Worm (Caenorhabditis elegans): ENCODE measurements around the gene col-187.

The col-187 gene

ce11 chrX:16116279-16116678, 43.6 kb downstream of the col-187 start:
- no peak for TF ChIP-seq dsc-1 (tag; optimal IDR thresholded peaks at IDR 0.05)
- no peak for TF ChIP-seq egl-27 (tag; optimal IDR thresholded peaks at IDR 0.05)
- no peak for TF ChIP-seq nhr-11 (tag; optimal IDR thresholded peaks at IDR 0.05)
- no peak for TF ChIP-seq vab-15 (tag; optimal IDR thresholded peaks at IDR 0.05)
- TF ChIP-seq xbp-1 (tag; optimal IDR thresholded peaks at IDR 0.05) = no peak
- no peak for TF ChIP-seq C34B4.2 (tag; optimal IDR thresholded peaks at IDR 0.05)
- TF ChIP-seq lin-14 (GFP tag; optimal IDR thresholded peaks at IDR 0.05) = peak; percentile 73
- TF ChIP-seq C04F5.9 (tag; optimal IDR thresholded peaks at IDR 0.05) = no peak
- no peak for TF ChIP-seq Y116A8C.19 (tag; optimal IDR thresholded peaks at IDR 0.05; ENCODE audit: borderline replicate concordance)
- TF ChIP-seq irx-1 (tag; optimal IDR thresholded peaks at IDR 0.05) = no peak
- TF ChIP-seq rnt-1 (tag; optimal IDR thresholded peaks at IDR 0.05) = no peak
- TF ChIP-seq nhr-47 (tag; optimal IDR thresholded peaks at IDR 0.05) = no peak
- TF ChIP-seq nhr-237 (tag; optimal IDR thresholded peaks at IDR 0.05) = no peak
- no peak for TF ChIP-seq lin-13 (GFP tag; optimal IDR thresholded peaks at IDR 0.05)
- no peak for TF ChIP-seq unc-86 (tag; optimal IDR thresholded peaks at IDR 0.05)
- no peak for TF ChIP-seq efl-1 (optimal IDR thresholded peaks at IDR 0.05)
- no peak for TF ChIP-seq efl-1 (GFP tag; optimal IDR thresholded peaks at IDR 0.05 in 1 of 2)
- no peak for TF ChIP-seq sox-4 (tag; optimal IDR thresholded peaks at IDR 0.05)
- TF ChIP-seq ces-1 (GFP tag; optimal IDR thresholded peaks at IDR 0.05) = peak; percentile 31
- peak; percentile 59 for TF ChIP-seq tbx-2 (tag; optimal IDR thresholded peaks at IDR 0.05)
- TF ChIP-seq nhr-71 (tag; optimal IDR thresholded peaks at IDR 0.05) = peak; percentile 23
- no peak for TF ChIP-seq pqm-1 (tag; optimal IDR thresholded peaks at IDR 0.05)
- no peak for TF ChIP-seq grh-1 (GFP tag; IDR thresholded peaks at IDR 0.05)
- TF ChIP-seq lir-3 (tag; optimal IDR thresholded peaks at IDR 0.05; ENCODE audit: poor library complexity) = no peak
- TF ChIP-seq zip-4 (GFP tag; optimal IDR thresholded peaks at IDR 0.05) = no peak
- TF ChIP-seq isw-1 (GFP tag; IDR thresholded peaks at IDR 0.05) = no peak
- no peak for TF ChIP-seq unc-62 (GFP tag; optimal IDR thresholded peaks at IDR 0.05)
- TF ChIP-seq elt-3 (tag; optimal IDR thresholded peaks at IDR 0.05) = no peak
- TF ChIP-seq aly-2 (tag; optimal IDR thresholded peaks at IDR 0.05) = no peak
- no peak for TF ChIP-seq mab-9 (GFP tag; IDR thresholded peaks at IDR 0.05)
- no peak for TF ChIP-seq pax-3 (tag; optimal IDR thresholded peaks at IDR 0.05)
- no peak for TF ChIP-seq pag-3 (tag; optimal IDR thresholded peaks at IDR 0.05; ENCODE audit: borderline replicate concordance, insufficient read depth)
- TF ChIP-seq nhr-85 (tag) = no peak
- no peak for TF ChIP-seq unc-98 (GFP tag; IDR thresholded peaks at IDR 0.05)
- TF ChIP-seq lin-35 (GFP tag; optimal IDR thresholded peaks at IDR 0.05) = no peak
- no peak for TF ChIP-seq nhr-76 (tag; optimal IDR thresholded peaks at IDR 0.05)
- TF ChIP-seq fkh-4 (tag; optimal IDR thresholded peaks at IDR 0.05; ENCODE audit: borderline replicate concordance) = no peak
- no peak for TF ChIP-seq aha-1 (tag; optimal IDR thresholded peaks at IDR 0.05)
- TF ChIP-seq fkh-10 (GFP tag; optimal IDR thresholded peaks at IDR 0.05) = peak; percentile 41
- no peak for TF ChIP-seq fos-1 (tag; optimal IDR thresholded peaks at IDR 0.05)
- no peak for TF ChIP-seq ceh-63 (GFP tag; optimal IDR thresholded peaks at IDR 0.05)
- peak in 1 of 2 experiments; percentile 13 for TF ChIP-seq lsy-2 (tag; optimal IDR thresholded peaks at IDR 0.05)

DNA sequence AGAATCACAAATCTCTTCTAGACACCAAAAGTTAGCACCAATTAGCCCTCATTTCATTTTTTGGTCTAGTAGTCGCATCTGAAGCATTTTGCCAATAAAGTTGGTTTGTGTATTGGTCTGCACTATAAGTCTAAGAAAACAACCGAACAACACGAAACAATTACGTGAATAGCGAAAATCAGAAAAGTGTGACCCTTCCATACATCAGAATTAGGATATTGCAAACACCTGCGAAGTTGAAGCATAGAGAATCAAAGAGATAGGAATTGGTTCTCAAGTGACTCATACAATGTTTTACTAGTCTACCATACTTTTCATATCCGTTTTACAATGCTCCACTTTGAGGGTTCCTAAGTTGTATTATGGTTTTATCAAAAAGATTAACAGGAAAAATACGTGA, 44.5 kb downstream of the col-187 start:
- TF ChIP-seq nhr-71 (tag; optimal IDR thresholded peaks at IDR 0.05) = peak; percentile 11
- peak; percentile 78 for TF ChIP-seq fkh-4 (tag; optimal IDR thresholded peaks at IDR 0.05; ENCODE audit: borderline replicate concordance)
- TF ChIP-seq dsc-1 (tag; optimal IDR thresholded peaks at IDR 0.05) = peak; percentile 96
- no peak for TF ChIP-seq mab-9 (GFP tag; IDR thresholded peaks at IDR 0.05)

Data from whole organism, L1 larva.